Worm (Caenorhabditis elegans) whole organism, L1 larva: ENCODE data around the gene Y14H12B.2.
A peak's percentile ranks its signal among the peaks of the same experiment; 100 is the strongest.

ENCODE experiments used
- C04F5.9 ChIP-seq: sonication (generic microtip); optimal IDR thresholded peaks from 2 replicates; lab custom pipeline; 2016; ENCODE audit warnings: missing genetic modification characterization, missing compliant biosample characterization
- C34B4.2 ChIP-seq: sonication (generic microtip); optimal IDR thresholded peaks from 2 replicates; lab custom pipeline; 2017; ENCODE audit warnings: mild to moderate bottlenecking, missing genetic modification characterization, missing compliant biosample characterization
- F16B12.6 ChIP-seq: fragments of 150-350 bp; optimal IDR thresholded peaks from 2 replicates; lab custom pipeline; 2014; ENCODE audit warnings: missing biosample characterization, missing genetic modification characterization
- ceh-90 ChIP-seq: sonication (generic microtip); optimal IDR thresholded peaks from 2 replicates; lab custom pipeline; 2016; ENCODE audit warnings: missing genetic modification characterization, missing compliant biosample characterization
- ces-1 ChIP-seq: fragments of 150-350 bp; optimal IDR thresholded peaks from 2 replicates; lab custom pipeline; 2014; ENCODE audit warnings: missing biosample characterization, missing genetic modification reagents, missing genetic modification characterization
- efl-1 ChIP-seq, 4 experiments: fragments of 150-350 bp; optimal IDR thresholded peaks in 3 of 4; peaks in 1 of 4; 1 replicate in 1 of 4; 2 replicates in 3 of 4; lab custom pipeline; 2014; ENCODE audit warnings: missing biosample characterization in 2 of 4, missing genetic modification characterization in 2 of 4, missing genetic modification reagents in 2 of 4
- efl-3 ChIP-seq: fragments of 200-800 bp; sonication (Bioruptor generic); optimal IDR thresholded peaks from 2 replicates; lab custom pipeline; 2018; ENCODE audit warnings: mild to moderate bottlenecking, missing genetic modification characterization, missing compliant biosample characterization
- egl-13 ChIP-seq: sonication (generic microtip); optimal IDR thresholded peaks from 2 replicates; lab custom pipeline; 2016; ENCODE audit warnings: missing genotype, missing genetic modification reagents, missing genetic modification characterization, missing compliant biosample characterization
- ets-5 ChIP-seq: fragments of 200-800 bp; sonication (Bioruptor generic); IDR thresholded peaks from 2 replicates; pipeline ENCODE4 v1.3.6; 2022; ENCODE audit warnings: missing genetic modification characterization, missing compliant biosample characterization
- fkh-4 ChIP-seq: sonication (generic microtip); optimal IDR thresholded peaks from 2 replicates; lab custom pipeline; 2016; ENCODE audit warnings: missing compliant biosample characterization, missing genetic modification characterization, borderline replicate concordance
- fkh-8 ChIP-seq: sonication (generic microtip); optimal IDR thresholded peaks from 2 replicates; lab custom pipeline; 2016; ENCODE audit warnings: mild to moderate bottlenecking, missing genetic modification characterization, missing compliant biosample characterization
- grh-1 ChIP-seq: fragments of 200-800 bp; sonication (Bioruptor generic); IDR thresholded peaks from 2 replicates; pipeline ENCODE4 v1.3.6; 2022; ENCODE audit warnings: missing genetic modification reagents, missing genetic modification characterization, missing compliant biosample characterization
- hpl-2 ChIP-seq: fragments of 150-350 bp; optimal IDR thresholded peaks from 2 replicates; lab custom pipeline; 2014; ENCODE audit warnings: missing biosample characterization, missing genetic modification reagents, missing genetic modification characterization
- lin-14 ChIP-seq: fragments of 200-800 bp; sonication (Bioruptor generic); optimal IDR thresholded peaks from 2 replicates; lab custom pipeline; 2018; ENCODE audit warnings: mild to moderate bottlenecking, missing genetic modification characterization, moderate library complexity, missing compliant biosample characterization
- lin-39 ChIP-seq: fragments of 150-350 bp; optimal IDR thresholded peaks from 2 replicates; lab custom pipeline; 2014; ENCODE audit warnings: missing biosample characterization, missing genetic modification reagents, missing genetic modification characterization
- lsy-2 ChIP-seq, 2 experiments: fragments of 150-350 bp; optimal IDR thresholded peaks; 2 replicates each; lab custom pipeline; 2014; ENCODE audit warnings: missing biosample characterization in 2 of 2, missing genetic modification characterization in 2 of 2
- mep-1 ChIP-seq: fragments of 150-350 bp; optimal IDR thresholded peaks from 2 replicates; lab custom pipeline; 2014; ENCODE audit warnings: missing biosample characterization, missing genetic modification characterization
- nhr-12 ChIP-seq: sonication (generic microtip); optimal IDR thresholded peaks from 2 replicates; lab custom pipeline; 2017; ENCODE audit warnings: missing biosample characterization, missing genetic modification characterization
- nhr-19 ChIP-seq: fragments of 200-800 bp; sonication (Bioruptor generic); conservative IDR thresholded peaks from 2 replicates; pipeline ENCODE4 v1.3.6; 2022; ENCODE audit warnings: missing genetic modification characterization, missing compliant biosample characterization
- nhr-20 ChIP-seq: sonication (generic microtip); optimal IDR thresholded peaks from 2 replicates; lab custom pipeline; 2016; ENCODE audit warnings: mild to moderate bottlenecking, missing genetic modification characterization, missing compliant biosample characterization
- nhr-90 ChIP-seq: sonication (generic microtip); optimal IDR thresholded peaks from 2 replicates; lab custom pipeline; 2016; ENCODE audit warnings: mild to moderate bottlenecking, missing genetic modification characterization, missing compliant biosample characterization; ENCODE audit not compliant: poor library complexity
- pqm-1 ChIP-seq: sonication (generic microtip); optimal IDR thresholded peaks from 3 replicates; lab custom pipeline; 2017; ENCODE audit warnings: missing biosample characterization, missing genetic modification characterization
- rnt-1 ChIP-seq: sonication (generic microtip); optimal IDR thresholded peaks from 2 replicates; lab custom pipeline; 2016; ENCODE audit warnings: mild to moderate bottlenecking, missing genetic modification characterization, moderate library complexity, missing compliant biosample characterization
- skn-1 ChIP-seq: fragments of 150-350 bp; optimal IDR thresholded peaks from 2 replicates; lab custom pipeline; 2014; ENCODE audit warnings: missing biosample characterization, missing genetic modification characterization
- sox-4 ChIP-seq: sonication (generic microtip); optimal IDR thresholded peaks from 2 replicates; lab custom pipeline; 2016; ENCODE audit warnings: missing genetic modification characterization, missing compliant biosample characterization
- swsn-7 ChIP-seq: sonication (generic microtip); optimal IDR thresholded peaks from 2 replicates; lab custom pipeline; 2016; ENCODE audit warnings: missing genetic modification characterization, missing compliant biosample characterization
- unc-30 ChIP-seq: sonication (generic microtip); optimal IDR thresholded peaks from 2 replicates; lab custom pipeline; 2017; ENCODE audit warnings: missing biosample characterization, missing genetic modification characterization
- vab-15 ChIP-seq: sonication (generic microtip); optimal IDR thresholded peaks from 2 replicates; lab custom pipeline; 2017; ENCODE audit warnings: missing genotype, mild to moderate bottlenecking, missing genetic modification characterization, missing compliant biosample characterization
- xbp-1 ChIP-seq: sonication (generic microtip); optimal IDR thresholded peaks from 2 replicates; lab custom pipeline; 2016; ENCODE audit warnings: missing genetic modification characterization, missing compliant biosample characterization
- zip-4 ChIP-seq: fragments of 200-800 bp; sonication (Bioruptor generic); optimal IDR thresholded peaks from 2 replicates; lab custom pipeline; 2018; ENCODE audit warnings: mild to moderate bottlenecking, missing genetic modification characterization, moderate library complexity, missing compliant biosample characterization

Gene Y14H12B.2

DNA sequence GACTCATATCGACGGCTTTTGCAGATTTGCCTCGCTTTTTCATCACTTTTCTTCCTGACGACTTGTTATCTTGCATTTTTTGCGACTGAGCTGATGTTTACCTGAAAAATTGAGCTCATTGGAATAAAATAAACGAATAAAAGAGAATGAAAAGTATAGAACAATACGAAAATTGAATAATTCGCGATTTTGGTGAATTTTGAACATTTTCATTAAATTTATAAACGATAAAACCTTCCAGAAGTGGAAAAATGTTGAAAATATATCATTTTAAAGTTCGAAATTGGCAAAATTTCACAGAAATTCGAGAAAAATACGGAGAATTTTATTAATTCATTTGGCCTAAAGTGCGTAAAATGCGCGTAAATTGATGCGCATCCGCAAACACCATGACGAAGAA is at the start of gene Y14H12B.2:
Gene Y14H12B.2 (minus strand): TSS at position 101 of the 400 bp plus-strand sequence.
- TF ChIP-seq nhr-90 (tag; lab: Kevin White, UChicago): no peak
- no peak for TF ChIP-seq nhr-19
- no peak for TF ChIP-seq lsy-2 (tag; optimal IDR thresholded peaks at IDR 0.05; lab: Kevin White, UChicago)
- TF ChIP-seq efl-1 (optimal IDR thresholded peaks at IDR 0.05; lab: Kevin White, UChicago): peak in 1 of 2 experiments; percentile 82
- peak in 1 of 2 experiments; percentile 24 for TF ChIP-seq efl-1 (GFP tag; optimal IDR thresholded peaks at IDR 0.05 in 1 of 2; lab: Kevin White, UChicago)

ce11 chrII:3982313-3982712 is 48.8 kb upstream of the Y14H12B.2 start, which contains the start of gene lin-31:
lin-31 (plus strand) TSS chrII:3982549.
- TF ChIP-seq nhr-90 (tag; lab: Kevin White, UChicago): no peak
- no peak for TF ChIP-seq hpl-2 (GFP tag; lab: Kevin White, UChicago)
- TF ChIP-seq mep-1: no peak
- TF ChIP-seq fkh-4 (tag; lab: Kevin White, UChicago): no peak
- TF ChIP-seq ets-5: no peak
- TF ChIP-seq zip-4 (GFP tag; lab: Kevin White, UChicago): no peak
- TF ChIP-seq sox-4 (tag; lab: Kevin White, UChicago): no peak
- TF ChIP-seq nhr-20 (tag; lab: Kevin White, UChicago): no peak
- no peak for TF ChIP-seq efl-3 (GFP tag; lab: Kevin White, UChicago)
- no peak for TF ChIP-seq skn-1 (tag; lab: Kevin White, UChicago)
- TF ChIP-seq, all 84 proteins: peak for 0

ce11 chrII:3980373-3980772 is 46.8 kb upstream of the Y14H12B.2 start:
- TF ChIP-seq ceh-90 (tag; lab: Kevin White, UChicago) (no peak), efl-1 (optimal IDR thresholded peaks at IDR 0.05; lab: Kevin White, UChicago) (no peak), efl-1 (GFP tag; optimal IDR thresholded peaks at IDR 0.05 in 1 of 2; lab: Kevin White, UChicago) (peak in 1 of 2 experiments; percentile 20)

ce11 chrII:3978198-3978597 is 44.7 kb upstream of the Y14H12B.2 start:
- TF ChIP-seq efl-1 (optimal IDR thresholded peaks at IDR 0.05; lab: Kevin White, UChicago): no peak
- peak in 1 of 2 experiments; percentile 61 for TF ChIP-seq efl-1 (GFP tag; optimal IDR thresholded peaks at IDR 0.05 in 1 of 2; lab: Kevin White, UChicago)
- no peak for TF ChIP-seq C04F5.9 (tag; lab: Kevin White, UChicago)

DNA sequence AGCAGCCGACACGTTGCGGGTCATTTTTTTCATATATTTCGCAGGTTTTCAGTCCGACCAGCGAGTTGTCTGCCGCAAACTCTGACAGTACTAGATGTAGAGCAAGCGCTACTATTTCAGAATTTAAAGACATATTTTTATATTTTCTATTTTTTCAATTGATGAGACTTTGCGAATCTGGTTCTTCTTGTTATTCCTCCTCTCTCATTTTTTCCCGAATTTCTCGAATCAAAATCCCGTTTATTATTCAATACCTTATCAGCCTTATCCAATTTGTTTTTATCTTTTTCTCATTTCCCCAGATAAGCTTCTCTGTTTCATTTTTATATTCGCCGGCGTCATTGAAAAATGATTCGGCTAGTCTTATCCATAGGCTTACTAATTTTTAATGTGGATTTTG is 42.4 kb upstream of the Y14H12B.2 start, which contains the start of gene dos-2:
Gene dos-2 (plus strand): TSS at position 301 of the 400 bp plus-strand sequence.
- TF ChIP-seq grh-1 (no peak), unc-30 (tag; lab: Kevin White, UChicago) (no peak), ces-1 (GFP tag; lab: Kevin White, UChicago) (no peak), xbp-1 (tag; lab: Kevin White, UChicago) (no peak), ceh-90 (tag; lab: Kevin White, UChicago) (no peak), vab-15 (tag; lab: Kevin White, UChicago) (no peak), rnt-1 (tag; lab: Kevin White, UChicago) (no peak), nhr-90 (tag; lab: Kevin White, UChicago) (no peak), egl-13 (tag; lab: Kevin White, UChicago) (no peak), nhr-20 (tag; lab: Kevin White, UChicago) (no peak), lsy-2 (tag; optimal IDR thresholded peaks at IDR 0.05; lab: Kevin White, UChicago) (no peak), F16B12.6 (tag; lab: Kevin White, UChicago) (no peak), swsn-7 (tag; lab: Kevin White, UChicago) (no peak), lin-39 (tag; lab: Kevin White, UChicago) (no peak), pqm-1 (no peak), nhr-12 (tag; lab: Kevin White, UChicago) (no peak), C34B4.2 (tag; lab: Kevin White, UChicago) (no peak)

ce11 chrII:3974953-3975352 is 41.4 kb upstream of the Y14H12B.2 start, which contains the start of gene cank-26:
cank-26 (minus strand) TSS chrII:3975065.
- TF ChIP-seq lin-14 (GFP tag; lab: Kevin White, UChicago) (peak; percentile 2), efl-1 (optimal IDR thresholded peaks at IDR 0.05; lab: Kevin White, UChicago) (no peak), efl-1 (GFP tag; optimal IDR thresholded peaks at IDR 0.05 in 1 of 2; lab: Kevin White, UChicago) (no peak), fkh-8 (peak; percentile 3)
